Fruit fly (Drosophila melanogaster) whole organism, embryonic: Measurements from ENCODE around the gene CG33230.

Source experiments
- ATbp ChIP-seq: fragments of 200-800 bp; sonication (Bioruptor generic); optimal IDR thresholded peaks from 2 replicates; lab custom pipeline; 2017; ENCODE audit warnings: missing biosample characterization, mild to moderate bottlenecking, missing genetic modification characterization, missing genetic modification reagents
- Awh ChIP-seq: fragments of 200-800 bp; sonication (Bioruptor generic); IDR thresholded peaks from 2 replicates; pipeline ENCODE4, ENCODE4 v1.3.6; 2022; ENCODE audit warnings: missing biosample characterization, missing genetic modification characterization
- CG1024 ChIP-seq: fragments of 200-800 bp; sonication (Bioruptor generic); IDR thresholded peaks from 2 replicates; pipeline ENCODE4 v1.3.6; 2022; ENCODE audit warnings: missing biosample characterization, missing genetic modification characterization
- CG11085 ChIP-seq: fragments of 200-800 bp; sonication (Bioruptor generic); IDR thresholded peaks from 2 replicates; pipeline ENCODE4 v1.3.6; 2022; ENCODE audit warnings: missing biosample characterization, missing genetic modification characterization
- CG11504 ChIP-seq: fragments of 200-800 bp; sonication (Bioruptor generic); optimal IDR thresholded peaks from 3 replicates; lab custom pipeline; 2019; ENCODE audit warnings: missing biosample characterization, mild to moderate bottlenecking, missing genetic modification characterization, moderate library complexity
- CG12104 ChIP-seq: fragments of 200-800 bp; sonication (Bioruptor generic); optimal IDR thresholded peaks from 3 replicates; lab custom pipeline; 2016; ENCODE audit warnings: missing biosample characterization, missing genetic modification characterization
- CG12391 ChIP-seq: fragments of 200-800 bp; sonication (Bioruptor generic); optimal IDR thresholded peaks from 3 replicates; lab custom pipeline; 2018; ENCODE audit warnings: missing biosample characterization, mild to moderate bottlenecking, missing genetic modification characterization, moderate library complexity
- CG12744 ChIP-seq: fragments of 200-800 bp; sonication (Bioruptor generic); optimal IDR thresholded peaks from 2 replicates; lab custom pipeline; 2016; ENCODE audit warnings: missing biosample characterization, missing genetic modification characterization
- CG14860 ChIP-seq: fragments of 200-800 bp; sonication (Bioruptor generic); IDR thresholded peaks from 3 replicates; pipeline ENCODE4 v1.3.6; 2022; ENCODE audit warnings: missing biosample characterization, missing genetic modification characterization; ENCODE audit not compliant: partially characterized antibody
- CG15514 ChIP-seq: fragments of 200-800 bp; sonication (Bioruptor generic); optimal IDR thresholded peaks from 3 replicates; lab custom pipeline; 2017; ENCODE audit warnings: missing biosample characterization, missing genetic modification characterization, mild to moderate bottlenecking, moderate library complexity, missing genetic modification reagents
- CG16815 ChIP-seq: fragments of 200-800 bp; sonication (Bioruptor generic); optimal IDR thresholded peaks from 3 replicates; lab custom pipeline; 2017; ENCODE audit warnings: missing biosample characterization, mild to moderate bottlenecking, missing genetic modification characterization
- CG17361 ChIP-seq: fragments of 200-800 bp; sonication (Bioruptor generic); IDR thresholded peaks from 3 replicates; pipeline ENCODE4 v1.3.6; 2022; ENCODE audit warnings: missing biosample characterization, missing genetic modification characterization
- CG17385 ChIP-seq: fragments of 200-800 bp; sonication (Bioruptor generic); optimal IDR thresholded peaks from 3 replicates; lab custom pipeline; 2018; ENCODE audit warnings: missing biosample characterization, mild to moderate bottlenecking, missing genetic modification characterization
- CG2199 ChIP-seq: fragments of 200-800 bp; sonication (Bioruptor generic); IDR thresholded peaks from 3 replicates; pipeline ENCODE4 v1.3.6; 2022; ENCODE audit warnings: missing biosample characterization, missing genetic modification characterization
- CG30020 ChIP-seq: fragments of 200-800 bp; optimal IDR thresholded peaks from 2 replicates; lab custom pipeline; 2019; ENCODE audit warnings: missing biosample characterization, mild to moderate bottlenecking, missing genetic modification characterization, moderate library complexity
- CG31365 ChIP-seq: fragments of 200-800 bp; sonication (Bioruptor generic); optimal IDR thresholded peaks from 2 replicates; lab custom pipeline; 2018; ENCODE audit warnings: missing biosample characterization, mild to moderate bottlenecking, missing genetic modification characterization
- CG3838 ChIP-seq: fragments of 200-800 bp; sonication (Bioruptor generic); optimal IDR thresholded peaks from 3 replicates; lab custom pipeline; 2016; ENCODE audit warnings: missing biosample characterization, missing genetic modification characterization
- CG4424 ChIP-seq: fragments of 200-800 bp; sonication (Bioruptor generic); optimal IDR thresholded peaks from 3 replicates; lab custom pipeline; 2016; ENCODE audit warnings: missing biosample characterization, missing genetic modification characterization
- CG5245 ChIP-seq: fragments of 200-800 bp; sonication (Bioruptor generic); optimal IDR thresholded peaks from 3 replicates; lab custom pipeline; 2016; ENCODE audit warnings: missing biosample characterization, missing genetic modification characterization
- CG6272 ChIP-seq: fragments of 200-800 bp; sonication (Bioruptor generic); IDR thresholded peaks from 2 replicates; pipeline ENCODE4 v1.3.6; 2022; ENCODE audit warnings: missing biosample characterization, missing genetic modification characterization
- CG7745 ChIP-seq: fragments of 200-800 bp; sonication (Bioruptor generic); optimal IDR thresholded peaks from 2 replicates; lab custom pipeline; 2018; ENCODE audit warnings: missing biosample characterization, mild to moderate bottlenecking, missing genetic modification characterization, moderate library complexity
- CG8388 ChIP-seq: fragments of 200-800 bp; sonication (Bioruptor generic); optimal IDR thresholded peaks from 2 replicates; lab custom pipeline; 2019; ENCODE audit warnings: missing biosample characterization, mild to moderate bottlenecking, missing genetic modification characterization, moderate library complexity
- CG9609 ChIP-seq: fragments of 200-800 bp; sonication (Bioruptor generic); optimal IDR thresholded peaks from 3 replicates; lab custom pipeline; 2016; ENCODE audit warnings: missing biosample characterization, missing genetic modification characterization
- CG9727 ChIP-seq: fragments of 200-800 bp; sonication (Bioruptor generic); optimal IDR thresholded peaks from 3 replicates; lab custom pipeline; 2017; ENCODE audit warnings: missing biosample characterization, mild to moderate bottlenecking, missing genetic modification characterization
- CkIIα-i1 ChIP-seq: fragments of 200-800 bp; sonication (Bioruptor generic); IDR thresholded peaks from 2 replicates; pipeline ENCODE4 v1.3.6; 2022; ENCODE audit warnings: missing biosample characterization, missing genetic modification characterization
- Dip3 ChIP-seq: fragments of 200-800 bp; sonication (Bioruptor generic); optimal IDR thresholded peaks from 3 replicates; lab custom pipeline; 2016; ENCODE audit warnings: missing biosample characterization, missing genetic modification characterization
- Hr39 ChIP-seq: fragments of >200 bp; optimal IDR thresholded peaks from 2 replicates; lab custom pipeline; 2017
- Med ChIP-seq: fragments of 200-800 bp; sonication (Bioruptor generic); peaks from one replicate; lab custom pipeline; 2016; ENCODE audit warnings: missing biosample characterization, missing genetic modification characterization, mild to moderate bottlenecking, inconsistent platforms, moderate library complexity
- NfI ChIP-seq: fragments of 200-800 bp; sonication (Bioruptor generic); optimal IDR thresholded peaks from 3 replicates; lab custom pipeline; 2018; ENCODE audit warnings: missing biosample characterization, mild to moderate bottlenecking, missing genetic modification characterization, moderate library complexity
- Oli ChIP-seq: fragments of 200-800 bp; sonication (Bioruptor generic); optimal IDR thresholded peaks from 2 replicates; lab custom pipeline; 2018; ENCODE audit warnings: missing biosample characterization, mild to moderate bottlenecking, missing genetic modification characterization, moderate library complexity
- Scr ChIP-seq: fragments of 200-800 bp; sonication (Bioruptor generic); IDR thresholded peaks from 2 replicates; pipeline ENCODE4 v1.3.6; 2022; ENCODE audit warnings: missing biosample characterization, missing genetic modification characterization; ENCODE audit not compliant: partially characterized antibody
- Trl ChIP-seq, 3 experiments: fragments of >200 bp in 2 of 3; fragments of 200-800 bp in 1 of 3; sonication (Bioruptor generic) in 1 of 3; optimal IDR thresholded peaks; 2 replicates in 1 of 3; 3 replicates in 2 of 3; lab custom pipeline; 2016 to 2017; ENCODE audit warnings: missing biosample characterization in 1 of 3, missing genetic modification characterization in 1 of 3
- ase ChIP-seq: fragments of 200-800 bp; sonication (Bioruptor generic); IDR thresholded peaks from 3 replicates; pipeline ENCODE4 v1.3.6; 2022; ENCODE audit warnings: missing biosample characterization, missing genetic modification characterization
- caup ChIP-seq: fragments of 200-800 bp; sonication (Bioruptor generic); optimal IDR thresholded peaks from 3 replicates; lab custom pipeline; 2017; ENCODE audit warnings: missing biosample characterization, mild to moderate bottlenecking, missing genetic modification characterization, moderate library complexity; ENCODE audit not compliant: severe bottlenecking
- gfzf ChIP-seq: fragments of 200-800 bp; sonication (Bioruptor generic); optimal IDR thresholded peaks from 2 replicates; lab custom pipeline; 2016; ENCODE audit warnings: missing biosample characterization, mild to moderate bottlenecking, missing genetic modification characterization, moderate library complexity
- gro ChIP-seq: fragments of 200-800 bp; sonication (Bioruptor generic); optimal IDR thresholded peaks from 2 replicates; lab custom pipeline; 2016; ENCODE audit warnings: missing biosample characterization, missing genetic modification characterization
- gt ChIP-seq: fragments of 200-800 bp; sonication (Bioruptor generic); IDR thresholded peaks from 2 replicates; pipeline ENCODE4 v1.3.6; 2022; ENCODE audit warnings: missing biosample characterization, missing genetic modification characterization
- hbn ChIP-seq: fragments of 200-800 bp; sonication (Bioruptor generic); IDR thresholded peaks from 2 replicates; pipeline ENCODE4 v1.3.6; 2022; ENCODE audit warnings: missing biosample characterization, missing genetic modification characterization; ENCODE audit not compliant: partially characterized antibody
- lola ChIP-seq, 3 experiments: fragments of >200 bp in 2 of 3; fragments of 200-800 bp in 1 of 3; sonication (Bioruptor generic) in 1 of 3; optimal IDR thresholded peaks; 2 replicates each; lab custom pipeline; 2017 to 2019; ENCODE audit warnings: missing biosample characterization in 3 of 3, missing genetic modification characterization in 3 of 3, mild to moderate bottlenecking in 1 of 3, moderate library complexity in 1 of 3
- mam ChIP-seq: fragments of 200-800 bp; sonication (Bioruptor generic); optimal IDR thresholded peaks from 3 replicates; lab custom pipeline; 2016; ENCODE audit warnings: missing biosample characterization, missing genetic modification characterization
- otp ChIP-seq: fragments of 200-800 bp; sonication (Bioruptor generic); IDR thresholded peaks from 3 replicates; pipeline ENCODE4, ENCODE4 v1.3.6; 2022; ENCODE audit warnings: missing biosample characterization, missing genetic modification characterization
- pho ChIP-seq: fragments of 200-800 bp; sonication (Bioruptor generic); optimal IDR thresholded peaks from 2 replicates; lab custom pipeline; 2016; ENCODE audit warnings: missing biosample characterization, missing genetic modification characterization
- psq ChIP-seq: fragments of 200-800 bp; sonication (Bioruptor generic); optimal IDR thresholded peaks from 2 replicates; lab custom pipeline; 2017; ENCODE audit warnings: missing biosample characterization, missing genetic modification characterization
- slou ChIP-seq: fragments of 200-800 bp; sonication (Bioruptor generic); optimal IDR thresholded peaks from 3 replicates; lab custom pipeline; 2016; ENCODE audit warnings: missing biosample characterization, missing genetic modification characterization
- ssp ChIP-seq: fragments of 200-800 bp; sonication (Bioruptor generic); IDR thresholded peaks from 2 replicates; pipeline ENCODE4 v1.3.6; 2022; ENCODE audit warnings: missing biosample characterization, missing genetic modification characterization
- twi ChIP-seq: fragments of 200-800 bp; optimal IDR thresholded peaks from 2 replicates; lab custom pipeline; 2019; ENCODE audit warnings: missing biosample characterization, mild to moderate bottlenecking, missing genetic modification characterization, moderate library complexity
- yki ChIP-seq: fragments of >200 bp; optimal IDR thresholded peaks from 3 replicates; lab custom pipeline; 2018
- zen ChIP-seq: fragments of 200-800 bp; sonication (Bioruptor generic); optimal IDR thresholded peaks from 3 replicates; lab custom pipeline; 2018; ENCODE audit warnings: missing biosample characterization, mild to moderate bottlenecking, missing genetic modification characterization, moderate library complexity
- zf30C ChIP-seq: fragments of 200-800 bp; sonication (Bioruptor generic); optimal IDR thresholded peaks from 3 replicates; lab custom pipeline; 2018; ENCODE audit warnings: missing biosample characterization, mild to moderate bottlenecking, missing genetic modification characterization

The CG33230 gene

dm6 chr3L:1639185-1639812, 21.1 kb downstream of the CG33230 start, which contains the start of the genes Mettl2 and Bgb:
Mettl2 (minus strand) TSS chr3L:1639235.
Bgb (plus strand) TSS chr3L:1639711.
- TF ChIP-seq CG15514 (peak; percentile 83), twi (tag; lab: Kevin White, UChicago) (peak; percentile 59), CG9727 (peak; percentile 72), CG11504 (no peak), zen (tag; lab: Kevin White, UChicago) (peak; percentile 74), slou (GFP tag; lab: Kevin White, UChicago) (peak; percentile 63), caup (GFP tag; lab: Kevin White, UChicago) (peak; percentile 53), ssp (peak; percentile 75), NfI (GFP tag; lab: Kevin White, UChicago) (peak; percentile 64), CG30020 (tag; lab: Kevin White, UChicago) (peak; percentile 57), Dip3 (GFP tag; lab: Kevin White, UChicago) (peak; percentile 80), CG17361 (peak; percentile 91), CG11085 (GFP tag; lab: Robert Waterston, UW) (peak; percentile 45; the same call in 1 of the 2 replicates), gro (peak; percentile 81), CG12391 (tag; lab: Kevin White, UChicago) (peak; percentile 75), CG2199 (GFP tag; lab: Robert Waterston, UW) (no peak), zf30C (GFP tag; lab: Kevin White, UChicago) (no peak), CG7745 (no peak), ATbp (GFP tag; lab: Kevin White, UChicago) (no peak), CG6272 (peak; percentile 89), CG12104 (GFP tag; lab: Kevin White, UChicago) (peak; percentile 51), yki (lab: Kevin White, UChicago) (no peak), psq (peak; percentile 29), pho (GFP tag; lab: Kevin White, UChicago) (peak; percentile 84), Awh (peak; percentile 25; the same call in 1 of the 2 replicates), Trl (optimal IDR thresholded peaks at IDR 0.05; lab: Kevin White, UChicago) (peak in 1 of 2 experiments; percentile 9), Trl (GFP tag; optimal IDR thresholded peaks at IDR 0.05; lab: Kevin White, UChicago) (peak; percentile 83), CG1024 (GFP tag; lab: Robert Waterston, UW) (no peak), Hr39 (lab: Kevin White, UChicago) (no peak), otp (GFP tag; lab: Robert Waterston, UW) (0 out of 3 replicates have a peak, but pooled peaks have one; percentile 34), CG9609 (peak; percentile 81), CG3838 (no peak), CG8388 (GFP tag; lab: Kevin White, UChicago) (peak; percentile 60), lola (GFP tag; optimal IDR thresholded peaks at IDR 0.05; lab: Kevin White, UChicago) (peak in 1 of 3 experiments; percentile 72), ase (GFP tag; lab: Robert Waterston, UW) (peak; percentile 82; the same call in 2 of the 3 replicates), CG16815 (GFP tag; lab: Kevin White, UChicago) (peak; percentile 66), gt (GFP tag; lab: Robert Waterston, UW) (no peak; the same call in 1 of the 2 replicates), CG31365 (tag; lab: Kevin White, UChicago) (no peak), CG12744 (no peak), hbn (peak; percentile 62), Med (peak; percentile 94), CG14860 (peak; percentile 75), CkIIα-i1 (GFP tag; lab: Robert Waterston, UW) (no peak), Oli (tag; lab: Kevin White, UChicago) (peak; percentile 66), CG17385 (GFP tag; lab: Kevin White, UChicago) (no peak), Scr (GFP tag; lab: Robert Waterston, UW) (peak; percentile 90), CG4424 (peak; percentile 84), CG5245 (GFP tag; lab: Kevin White, UChicago) (peak; percentile 65), gfzf (GFP tag; lab: Kevin White, UChicago) (peak; percentile 64), mam (peak; percentile 90)
